Worm (Caenorhabditis elegans): ENCODE results near the gene rps-29.

DNA sequence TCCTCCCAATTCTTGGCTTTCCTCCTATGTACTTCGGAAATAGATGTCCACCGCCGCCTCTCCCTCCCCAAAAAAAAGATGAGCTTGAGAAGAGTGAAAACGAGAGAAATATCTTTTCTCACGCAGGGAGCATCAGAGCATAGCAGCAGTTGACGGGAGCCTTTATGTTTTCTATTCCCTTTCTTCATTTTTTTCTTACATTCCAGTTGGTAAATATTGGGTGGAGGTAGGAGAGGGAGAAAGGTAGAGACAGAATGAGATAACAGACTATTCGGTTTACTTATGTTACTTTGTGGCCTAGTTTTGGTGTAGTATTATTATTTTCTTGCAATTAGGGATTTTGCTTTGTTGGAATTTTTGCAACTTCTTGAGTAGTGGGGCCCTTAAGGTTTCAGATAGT is 50.5 kb downstream of the rps-29 start:
- TF ChIP-seq pha-4 (tag; optimal IDR thresholded peaks at IDR 0.05) (no peak), nhr-76 (tag; optimal IDR thresholded peaks at IDR 0.05) (no peak), ceh-43 (GFP tag; optimal IDR thresholded peaks at IDR 0.05) (no peak)

Measured in whole organism, mixed stage, embryonic.